Worm (Caenorhabditis elegans) whole organism, young adult: ENCODE measurements around the gene vha-12.

Source experiments
- B0261.1 ChIP-seq: sonication (generic microtip); optimal IDR thresholded peaks from 2 replicates; lab custom pipeline; 2016; ENCODE audit warnings: mild to moderate bottlenecking, missing genetic modification characterization, moderate library complexity, missing compliant biosample characterization
- C06A6.2 ChIP-seq: fragments of 200-800 bp; sonication (Bioruptor generic); conservative IDR thresholded peaks from 2 replicates; pipeline ENCODE4 v1.3.6; 2022; ENCODE audit warnings: missing genetic modification characterization, missing compliant biosample characterization
- F10E7.11 ChIP-seq: sonication (generic microtip); optimal IDR thresholded peaks from 2 replicates; lab custom pipeline; 2017; ENCODE audit warnings: mild to moderate bottlenecking, missing genetic modification characterization, moderate library complexity, missing compliant biosample characterization
- F22D6.2 ChIP-seq: sonication (generic microtip); optimal IDR thresholded peaks from 2 replicates; lab custom pipeline; 2016; ENCODE audit warnings: mild to moderate bottlenecking, missing genetic modification characterization, missing compliant biosample characterization
- F23B12.7 ChIP-seq: sonication (generic microtip); optimal IDR thresholded peaks from 2 replicates; lab custom pipeline; 2017; ENCODE audit warnings: missing genetic modification characterization, mild to moderate bottlenecking, missing compliant biosample characterization, antibody characterized with exemption, moderate library complexity; ENCODE audit not compliant: insufficient read depth
- F33H1.4 ChIP-seq: fragments of 200-800 bp; sonication (Bioruptor generic); IDR thresholded peaks from 2 replicates; pipeline ENCODE4 v1.3.6; 2022; ENCODE audit warnings: missing genetic modification reagents, missing genetic modification characterization, missing compliant biosample characterization
- F49E8.2 ChIP-seq: sonication (generic microtip); optimal IDR thresholded peaks from 3 replicates; lab custom pipeline; 2017; ENCODE audit warnings: missing genetic modification characterization, mild to moderate bottlenecking, missing compliant biosample characterization, antibody characterized with exemption, moderate library complexity; ENCODE audit not compliant: insufficient read depth
- T26A5.8 ChIP-seq: sonication (generic microtip); optimal IDR thresholded peaks from 2 replicates; lab custom pipeline; 2016; ENCODE audit warnings: missing genetic modification characterization, missing compliant biosample characterization
- Y95B8A.8 ChIP-seq: fragments of 200-800 bp; sonication (Bioruptor generic); IDR thresholded peaks from 2 replicates; pipeline ENCODE4 v1.3.6; 2022; ENCODE audit warnings: missing genetic modification reagents, missing genetic modification characterization, missing compliant biosample characterization
- ZK185.1 ChIP-seq: sonication (generic microtip); optimal IDR thresholded peaks from 2 replicates; lab custom pipeline; 2016; ENCODE audit warnings: mild to moderate bottlenecking, missing genetic modification characterization, missing compliant biosample characterization; ENCODE audit not compliant: poor library complexity, severe bottlenecking
- akir-1 ChIP-seq: fragments of 200-800 bp; sonication (Bioruptor generic); optimal IDR thresholded peaks from 2 replicates; lab custom pipeline; 2018; ENCODE audit warnings: mild to moderate bottlenecking, missing genetic modification characterization, moderate library complexity, missing compliant biosample characterization
- ama-1 ChIP-seq, 3 experiments: fragments of 150-350 bp in 1 of 3; sonication (generic microtip) in 2 of 3; optimal IDR thresholded peaks; 2 replicates each; lab custom pipeline; 2014 to 2018; ENCODE audit warnings: missing biosample characterization in 2 of 3, missing genetic modification characterization in 2 of 3, missing genetic modification reagents in 2 of 3
- aptf-2 ChIP-seq: fragments of 200-800 bp; sonication (Bioruptor generic); conservative IDR thresholded peaks from 2 replicates; pipeline ENCODE4 v1.3.6; 2022; ENCODE audit warnings: missing genetic modification reagents, missing genetic modification characterization, missing compliant biosample characterization
- athp-1 ChIP-seq: sonication (generic microtip); optimal IDR thresholded peaks from 2 replicates; lab custom pipeline; 2017; ENCODE audit warnings: mild to moderate bottlenecking, missing genetic modification characterization, missing compliant biosample characterization
- bed-2 ChIP-seq: fragments of 200-800 bp; sonication (Bioruptor generic); IDR thresholded peaks from 2 replicates; pipeline ENCODE4 v1.3.6; 2022; ENCODE audit warnings: missing genetic modification reagents, missing genetic modification characterization, missing compliant biosample characterization
- ceh-100 ChIP-seq: fragments of 200-800 bp; sonication (Bioruptor generic); IDR thresholded peaks from 2 replicates; pipeline ENCODE4 v1.3.6; 2022; ENCODE audit warnings: missing genetic modification reagents, missing genetic modification characterization, missing compliant biosample characterization
- ceh-27 ChIP-seq: fragments of 200-800 bp; sonication (Bioruptor generic); optimal IDR thresholded peaks from 2 replicates; lab custom pipeline; 2018; ENCODE audit warnings: mild to moderate bottlenecking, missing genetic modification characterization, moderate library complexity, missing compliant biosample characterization
- ceh-58 ChIP-seq: fragments of 200-800 bp; sonication (Bioruptor generic); IDR thresholded peaks from 2 replicates; pipeline ENCODE4 v1.3.6; 2022; ENCODE audit warnings: missing genetic modification characterization, missing compliant biosample characterization
- ceh-79 ChIP-seq: sonication (generic microtip); optimal IDR thresholded peaks from 2 replicates; lab custom pipeline; 2017; ENCODE audit warnings: mild to moderate bottlenecking, missing genetic modification characterization, missing compliant biosample characterization
- chd-7 ChIP-seq: sonication (generic microtip); optimal IDR thresholded peaks from 2 replicates; lab custom pipeline; 2016; ENCODE audit warnings: mild to moderate bottlenecking, missing genetic modification characterization, moderate library complexity, missing compliant biosample characterization
- dox-1 ChIP-seq: fragments of 200-800 bp; sonication (Bioruptor generic); IDR thresholded peaks from 2 replicates; pipeline ENCODE4 v1.3.6; 2022; ENCODE audit warnings: missing genetic modification reagents, missing genetic modification characterization, missing compliant biosample characterization
- egl-18 ChIP-seq: fragments of 200-800 bp; sonication (Bioruptor generic); IDR thresholded peaks from 2 replicates; pipeline ENCODE4 v1.3.6; 2022; ENCODE audit warnings: missing genetic modification reagents, missing genetic modification characterization, missing compliant biosample characterization
- egl-44 ChIP-seq: fragments of 200-800 bp; sonication (Bioruptor generic); IDR thresholded peaks from 2 replicates; pipeline ENCODE4 v1.3.6; 2022; ENCODE audit warnings: missing genetic modification reagents, missing genetic modification characterization, missing compliant biosample characterization
- ets-4 ChIP-seq: fragments of 200-800 bp; sonication (Bioruptor generic); optimal IDR thresholded peaks from 2 replicates; lab custom pipeline; 2018; ENCODE audit warnings: mild to moderate bottlenecking, missing genetic modification characterization, missing compliant biosample characterization
- hlh-12 ChIP-seq: sonication (generic microtip); optimal IDR thresholded peaks from 2 replicates; lab custom pipeline; 2016; ENCODE audit warnings: missing genetic modification characterization, missing compliant biosample characterization
- hmg-1.2 ChIP-seq: fragments of 200-800 bp; sonication (Bioruptor generic); IDR thresholded peaks from 2 replicates; pipeline ENCODE4 v1.3.6; 2022; ENCODE audit warnings: missing genetic modification reagents, missing genetic modification characterization, missing compliant biosample characterization
- hmg-20 ChIP-seq: fragments of 200-800 bp; sonication (Bioruptor generic); IDR thresholded peaks from 2 replicates; pipeline ENCODE4 v1.3.6; 2022; ENCODE audit warnings: missing genetic modification reagents, missing genetic modification characterization, missing compliant biosample characterization
- hrde-1 ChIP-seq: sonication (generic microtip); optimal IDR thresholded peaks from 2 replicates; lab custom pipeline; 2016; ENCODE audit warnings: missing genetic modification characterization, mild to moderate bottlenecking, missing compliant biosample characterization, moderate library complexity, missing genotype, missing genetic modification reagents, borderline replicate concordance
- lag-1 ChIP-seq: fragments of 200-800 bp; sonication (Bioruptor generic); IDR thresholded peaks from 2 replicates; pipeline ENCODE4 v1.3.6; 2022; ENCODE audit warnings: missing genetic modification reagents, missing genetic modification characterization, missing compliant biosample characterization
- lin-35 ChIP-seq, 3 experiments: fragments of 150-350 bp in 2 of 3; sonication (generic microtip) in 1 of 3; optimal IDR thresholded peaks; 2 replicates each; lab custom pipeline; 2014 to 2018; ENCODE audit warnings: missing biosample characterization in 3 of 3, missing genetic modification characterization in 3 of 3, missing genetic modification reagents in 3 of 3
- lin-40 ChIP-seq: sonication (generic microtip); optimal IDR thresholded peaks from 2 replicates; lab custom pipeline; 2016; ENCODE audit warnings: missing genetic modification characterization, mild to moderate bottlenecking, missing compliant biosample characterization, missing genotype, missing genetic modification reagents
- lin-54 ChIP-seq: fragments of 200-800 bp; sonication (Bioruptor generic); optimal IDR thresholded peaks from 2 replicates; lab custom pipeline; 2018; ENCODE audit warnings: mild to moderate bottlenecking, missing genetic modification characterization, missing compliant biosample characterization
- lsl-1 ChIP-seq: fragments of 200-800 bp; sonication (Bioruptor generic); optimal IDR thresholded peaks from 2 replicates; lab custom pipeline; 2018; ENCODE audit warnings: mild to moderate bottlenecking, missing genetic modification characterization, moderate library complexity, missing compliant biosample characterization
- lsy-27 ChIP-seq: sonication (generic microtip); optimal IDR thresholded peaks from 2 replicates; lab custom pipeline; 2017; ENCODE audit warnings: missing genetic modification characterization, mild to moderate bottlenecking, missing compliant biosample characterization, antibody characterized with exemption, missing genotype, borderline replicate concordance; ENCODE audit not compliant: insufficient read depth
- madf-3 ChIP-seq: fragments of 200-800 bp; sonication (Bioruptor generic); IDR thresholded peaks from 2 replicates; pipeline ENCODE4 v1.3.6; 2022; ENCODE audit warnings: missing genetic modification reagents, missing genetic modification characterization, missing compliant biosample characterization
- mxl-1 ChIP-seq: sonication (generic microtip); optimal IDR thresholded peaks from 2 replicates; lab custom pipeline; 2016; ENCODE audit warnings: missing genetic modification characterization, missing compliant biosample characterization
- nhr-90 ChIP-seq: sonication (generic microtip); optimal IDR thresholded peaks from 2 replicates; lab custom pipeline; 2016; ENCODE audit warnings: missing genotype, mild to moderate bottlenecking, missing genetic modification characterization, missing compliant biosample characterization
- rcor-1 ChIP-seq: fragments of 200-800 bp; sonication (Bioruptor generic); IDR thresholded peaks from 2 replicates; pipeline ENCODE4 v1.3.6; 2022; ENCODE audit warnings: missing genetic modification reagents, missing genetic modification characterization, missing compliant biosample characterization
- rec-8 ChIP-seq, 2 experiments: sonication (generic microtip); optimal IDR thresholded peaks; 2 replicates each; lab custom pipeline; 2016; ENCODE audit warnings: mild to moderate bottlenecking in 2 of 2, missing genetic modification characterization in 2 of 2, missing genetic modification reagents in 2 of 2, missing genotype in 2 of 2, missing biosample characterization in 1 of 2, missing compliant biosample characterization in 1 of 2, moderate library complexity in 1 of 2
- sdz-38 ChIP-seq: sonication (generic microtip); optimal IDR thresholded peaks from 2 replicates; lab custom pipeline; 2016; ENCODE audit warnings: missing genotype, missing genetic modification characterization, missing compliant biosample characterization
- sptf-2 ChIP-seq: fragments of 200-800 bp; sonication (Bioruptor generic); optimal IDR thresholded peaks from 2 replicates; lab custom pipeline; 2018; ENCODE audit warnings: mild to moderate bottlenecking, missing genetic modification characterization, missing compliant biosample characterization
- tbp1 ChIP-seq: fragments of 200-800 bp; sonication (Bioruptor generic); optimal IDR thresholded peaks from 2 replicates; lab custom pipeline; 2018; ENCODE audit warnings: mild to moderate bottlenecking, missing genetic modification characterization, missing compliant biosample characterization
- tlf-1 ChIP-seq: fragments of 200-800 bp; sonication (Bioruptor generic); optimal IDR thresholded peaks from 2 replicates; lab custom pipeline; 2018; ENCODE audit warnings: mild to moderate bottlenecking, missing genetic modification characterization, missing compliant biosample characterization
- unc-62 ChIP-seq: fragments of 150-350 bp; optimal IDR thresholded peaks from 2 replicates; lab custom pipeline; 2014; ENCODE audit warnings: missing biosample characterization, missing genetic modification reagents, missing genetic modification characterization
- ztf-18 ChIP-seq: sonication (generic microtip); optimal IDR thresholded peaks from 2 replicates; lab custom pipeline; 2016; ENCODE audit warnings: missing genotype, mild to moderate bottlenecking, missing genetic modification characterization, missing compliant biosample characterization
- ztf-22 ChIP-seq: fragments of 200-800 bp; sonication (Bioruptor generic); optimal IDR thresholded peaks from 2 replicates; lab custom pipeline; 2018; ENCODE audit warnings: mild to moderate bottlenecking, missing genetic modification characterization, moderate library complexity, missing compliant biosample characterization
- ztf-25 ChIP-seq: fragments of 200-800 bp; sonication (Bioruptor generic); IDR thresholded peaks from 2 replicates; pipeline ENCODE4 v1.3.6; 2022; ENCODE audit warnings: missing genetic modification reagents, missing genetic modification characterization, missing compliant biosample characterization
- ztf-28 ChIP-seq: fragments of 200-800 bp; sonication (Bioruptor generic); IDR thresholded peaks from 2 replicates; pipeline ENCODE4 v1.3.6; 2022; ENCODE audit warnings: missing genetic modification reagents, missing genetic modification characterization, missing compliant biosample characterization
- ztf-3 ChIP-seq: fragments of 200-800 bp; sonication (Bioruptor generic); optimal IDR thresholded peaks from 2 replicates; lab custom pipeline; 2018; ENCODE audit warnings: mild to moderate bottlenecking, missing genetic modification characterization, missing compliant biosample characterization

The vha-12 gene

DNA sequence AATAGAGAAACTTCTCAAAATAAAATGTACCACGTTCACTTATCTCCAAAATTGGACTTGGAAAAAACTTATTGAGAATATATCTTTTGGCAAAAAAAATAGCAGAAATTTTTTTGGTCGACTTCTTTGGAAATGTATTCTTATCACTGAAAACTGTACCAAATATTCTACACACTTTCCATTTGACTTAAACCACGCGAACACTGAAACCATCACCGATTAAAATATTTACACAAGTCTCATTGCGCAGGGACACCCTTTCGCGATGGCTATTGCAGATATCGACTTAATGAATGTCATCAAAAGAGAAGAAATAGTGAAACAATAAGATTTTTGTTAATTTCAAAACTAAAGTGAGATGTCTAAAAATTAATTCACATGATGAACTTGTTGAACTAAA, 17.6 kb downstream of the vha-12 start (continued):
- no peak for TF ChIP-seq sdz-38
- no peak for TF ChIP-seq ztf-25 (GFP tag; lab: Robert Waterston, UW)
- no peak for TF ChIP-seq ceh-100 (GFP tag; lab: Robert Waterston, UW)
- TF ChIP-seq lin-35 (GFP tag; optimal IDR thresholded peaks at IDR 0.05; lab: Kevin White, UChicago), result peak in 1 of 3 experiments; percentile 94
- peak; percentile 37 for TF ChIP-seq akir-1 (GFP tag; lab: Kevin White, UChicago)
- no peak for TF ChIP-seq bed-2 (GFP tag; lab: Robert Waterston, UW)
- TF ChIP-seq unc-62, result no peak
- no peak for TF ChIP-seq Y95B8A.8 (GFP tag; lab: Robert Waterston, UW)
- no peak for TF ChIP-seq mxl-1 (tag; lab: Kevin White, UChicago)
- TF ChIP-seq ztf-3, result no peak
- TF ChIP-seq hmg-20 (GFP tag; lab: Robert Waterston, UW), result peak; percentile 81
- peak; percentile 45; the same call in 1 of the 2 replicates for TF ChIP-seq rcor-1 (GFP tag; lab: Robert Waterston, UW)
- no peak for TF ChIP-seq ztf-28 (GFP tag; lab: Robert Waterston, UW)
- no peak for TF ChIP-seq F22D6.2 (tag; lab: Kevin White, UChicago)
- TF ChIP-seq athp-1, result no peak
- no peak for TF ChIP-seq F49E8.2
- TF ChIP-seq lsy-27 (tag; lab: Kevin White, UChicago), result no peak
- no peak for TF ChIP-seq F33H1.4 (GFP tag; lab: Robert Waterston, UW)
- no peak for TF ChIP-seq chd-7 (tag; lab: Kevin White, UChicago)
- TF ChIP-seq tbp1, result peak; percentile 55
- no peak for TF ChIP-seq sptf-2
- TF ChIP-seq ceh-79, result no peak
- TF ChIP-seq ets-4 (GFP tag; lab: Kevin White, UChicago), result no peak
- TF ChIP-seq nhr-90, result no peak
- no peak for TF ChIP-seq madf-3 (GFP tag; lab: Robert Waterston, UW)
- peak; percentile 36 for TF ChIP-seq ceh-27 (GFP tag; lab: Kevin White, UChicago)
- no peak for TF ChIP-seq ztf-18 (tag; lab: Kevin White, UChicago)
- TF ChIP-seq F23B12.7 (tag; lab: Kevin White, UChicago), result peak; percentile 66
- no peak for TF ChIP-seq ztf-22 (GFP tag; lab: Kevin White, UChicago)
- peak; percentile 89 for TF ChIP-seq ZK185.1 (tag; lab: Kevin White, UChicago)
- no peak for TF ChIP-seq lag-1 (GFP tag; lab: Robert Waterston, UW)
- peak; percentile 38; the same call in 1 of the 2 replicates for TF ChIP-seq C06A6.2 (GFP tag; lab: Robert Waterston, UW)
- TF ChIP-seq tlf-1, result peak; percentile 75
- TF ChIP-seq ceh-58, result no peak
- no peak for TF ChIP-seq F10E7.11 (tag; lab: Kevin White, UChicago)
- TF ChIP-seq aptf-2, result no peak
- 0 out of 2 replicates have a peak, but pooled peaks have one; percentile 8 for TF ChIP-seq egl-18 (GFP tag; lab: Robert Waterston, UW)

DNA sequence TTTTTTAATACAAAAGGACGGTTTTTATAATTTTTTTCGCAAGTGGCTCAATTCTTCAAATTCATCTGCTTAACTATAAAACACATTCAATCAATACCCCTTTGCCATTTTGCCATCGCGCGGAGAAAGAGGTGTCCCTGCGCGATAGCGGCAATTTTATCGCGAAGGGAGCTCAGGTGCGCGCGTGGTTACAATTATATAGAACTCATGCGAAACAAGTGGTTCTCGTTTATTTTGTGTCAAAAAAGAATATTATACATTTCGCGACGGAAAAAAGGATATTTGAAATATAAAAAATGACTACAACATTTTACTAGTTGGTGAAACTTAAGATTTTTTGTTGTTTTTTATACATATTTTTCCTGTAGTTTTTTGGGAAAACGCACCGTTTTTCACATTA, 18.2 kb downstream of the vha-12 start:
- TF ChIP-seq hlh-12 (tag; lab: Kevin White, UChicago) (no peak), egl-44 (GFP tag; lab: Robert Waterston, UW) (peak; percentile 96), madf-3 (GFP tag; lab: Robert Waterston, UW) (peak; percentile 90), lsl-1 (no peak), Y95B8A.8 (GFP tag; lab: Robert Waterston, UW) (peak; percentile 59; the same call in 1 of the 2 replicates), hmg-1.2 (GFP tag; lab: Robert Waterston, UW) (peak; percentile 90), hrde-1 (tag; lab: Kevin White, UChicago) (no peak), B0261.1 (tag; lab: Kevin White, UChicago) (peak; percentile 49), rec-8 (tag; optimal IDR thresholded peaks at IDR 0.05; lab: Kevin White, UChicago) (peak; percentile 10 to 26), lin-40 (tag; lab: Kevin White, UChicago) (peak; percentile 100), lin-54 (GFP tag; lab: Kevin White, UChicago) (peak; percentile 91), T26A5.8 (tag; lab: Kevin White, UChicago) (no peak), ztf-28 (GFP tag; lab: Robert Waterston, UW) (no peak), dox-1 (GFP tag; lab: Robert Waterston, UW) (peak; percentile 99), ama-1 (optimal IDR thresholded peaks at IDR 0.05; lab: Kevin White, UChicago) (no peak), ama-1 (GFP tag; optimal IDR thresholded peaks at IDR 0.05; lab: Kevin White, UChicago) (peak; percentile 26 to 68)
